Worm (Caenorhabditis elegans): ENCODE results near the gene ssp-35.

Gene ssp-35

ce11 chrV:12235502-12235901, 28.1 kb downstream of the ssp-35 start (continued):
- TF ChIP-seq ceh-63 (GFP tag; optimal IDR thresholded peaks at IDR 0.05) (no peak), blmp-1 (tag; optimal IDR thresholded peaks at IDR 0.05) (no peak), rnt-1 (tag; optimal IDR thresholded peaks at IDR 0.05) (peak; percentile 75), pag-3 (tag; optimal IDR thresholded peaks at IDR 0.05; ENCODE audit: borderline replicate concordance, insufficient read depth) (peak; percentile 66), aly-2 (tag; optimal IDR thresholded peaks at IDR 0.05) (no peak), mdl-1 (tag; optimal IDR thresholded peaks at IDR 0.05) (peak in 1 of 2 experiments; percentile 14), ceh-88 (GFP tag; IDR thresholded peaks at IDR 0.05) (no peak), swsn-7 (tag; optimal IDR thresholded peaks at IDR 0.05) (no peak), nhr-19 (GFP tag; conservative IDR thresholded peaks at IDR 0.05) (peak; percentile 48), dpl-1 (GFP tag; optimal IDR thresholded peaks at IDR 0.05) (no peak), lin-35 (GFP tag; optimal IDR thresholded peaks at IDR 0.05) (no peak), sox-4 (tag; optimal IDR thresholded peaks at IDR 0.05) (no peak), hlh-17 (GFP tag; optimal IDR thresholded peaks at IDR 0.05; ENCODE audit: borderline replicate concordance) (no peak), unc-30 (tag; optimal IDR thresholded peaks at IDR 0.05) (no peak), isw-1 (GFP tag; IDR thresholded peaks at IDR 0.05) (no peak), tlp-1 (tag; optimal IDR thresholded peaks at IDR 0.05) (no peak)

ce11 chrV:12234293-12235004, 29.2 kb downstream of the ssp-35 start, which contains the start of gene myo-3:
Gene myo-3, minus strand, starts transcription at chrV:12234343.
- TF ChIP-seq lin-14 (GFP tag; optimal IDR thresholded peaks at IDR 0.05) (peak; percentile 79), nhr-71 (tag; optimal IDR thresholded peaks at IDR 0.05) (peak; percentile 68), elt-2 (tag; optimal IDR thresholded peaks at IDR 0.05) (no peak), nhr-19 (GFP tag; conservative IDR thresholded peaks at IDR 0.05) (peak; percentile 26), unc-130 (tag; optimal IDR thresholded peaks at IDR 0.05) (peak; percentile 13), rnt-1 (tag; optimal IDR thresholded peaks at IDR 0.05) (peak; percentile 61), lsy-2 (tag; optimal IDR thresholded peaks at IDR 0.05) (peak in 1 of 2 experiments; percentile 27), nhr-76 (tag; optimal IDR thresholded peaks at IDR 0.05) (no peak), snu-23 (GFP tag; optimal IDR thresholded peaks at IDR 0.05) (peak; percentile 19), efl-1 (optimal IDR thresholded peaks at IDR 0.05) (no peak), efl-1 (GFP tag; optimal IDR thresholded peaks at IDR 0.05 in 1 of 2) (peak in 1 of 2 experiments; percentile 31), lin-13 (GFP tag; optimal IDR thresholded peaks at IDR 0.05) (no peak), dsc-1 (tag; optimal IDR thresholded peaks at IDR 0.05) (peak; percentile 23), nhr-20 (tag; optimal IDR thresholded peaks at IDR 0.05) (peak; percentile 8)

- TF ChIP-seq nhr-71 (tag; optimal IDR thresholded peaks at IDR 0.05) (peak; percentile 65), unc-130 (tag; optimal IDR thresholded peaks at IDR 0.05) (peak; percentile 15), snu-23 (GFP tag; optimal IDR thresholded peaks at IDR 0.05) (peak; percentile 22), rnt-1 (tag; optimal IDR thresholded peaks at IDR 0.05) (peak; percentile 58), lin-14 (GFP tag; optimal IDR thresholded peaks at IDR 0.05) (peak; percentile 80), ceh-63 (GFP tag; optimal IDR thresholded peaks at IDR 0.05) (no peak), pag-3 (tag; optimal IDR thresholded peaks at IDR 0.05; ENCODE audit: borderline replicate concordance, insufficient read depth) (peak; percentile 79), nhr-19 (GFP tag; conservative IDR thresholded peaks at IDR 0.05) (peak; percentile 42), mdl-1 (tag; optimal IDR thresholded peaks at IDR 0.05) (no peak)
These were observed 30.2 kb downstream of the ssp-35 start for ce11 chrV:12233425-12233824.

All from whole organism, L1 larva.